Worm (Caenorhabditis elegans) whole organism, L3 larva: ENCODE measurements around the gene best-9.

Source experiments
- ceh-16 ChIP-seq: sonication (generic microtip); optimal IDR thresholded peaks from 2 replicates; lab custom pipeline; 2017; ENCODE audit warnings: missing biosample characterization, missing genetic modification characterization
- egl-27 ChIP-seq: sonication (generic microtip); optimal IDR thresholded peaks from 4 replicates; lab custom pipeline; 2017; ENCODE audit warnings: missing biosample characterization, missing genetic modification reagents, missing genetic modification characterization
- elt-1 ChIP-seq: fragments of 150-350 bp; optimal IDR thresholded peaks from 2 replicates; lab custom pipeline; 2014; ENCODE audit warnings: missing biosample characterization, missing genetic modification characterization
- mml-1 ChIP-seq: fragments of 150-350 bp; sonication (generic microtip); optimal IDR thresholded peaks from 3 replicates; lab custom pipeline; 2014; ENCODE audit warnings: missing biosample characterization, missing genetic modification characterization
- nhr-237 ChIP-seq: fragments of 150-350 bp; optimal IDR thresholded peaks from 2 replicates; lab custom pipeline; 2014; ENCODE audit warnings: missing biosample characterization, missing genetic modification characterization
- nhr-25 ChIP-seq: sonication (generic microtip); optimal IDR thresholded peaks from 2 replicates; lab custom pipeline; 2017; ENCODE audit warnings: missing biosample characterization, missing genetic modification characterization
- nhr-28 ChIP-seq: fragments of 150-350 bp; optimal IDR thresholded peaks from 2 replicates; lab custom pipeline; 2014; ENCODE audit warnings: missing biosample characterization, missing genetic modification characterization
- nhr-77 ChIP-seq: fragments of 150-350 bp; optimal IDR thresholded peaks from 2 replicates; lab custom pipeline; 2014; ENCODE audit warnings: missing biosample characterization, missing genetic modification characterization
- sea-2 ChIP-seq: fragments of 150-350 bp; sonication (generic microtip); optimal IDR thresholded peaks from 4 replicates; lab custom pipeline; 2014; ENCODE audit warnings: missing biosample characterization, missing genetic modification reagents, missing genetic modification characterization
- snpc-4 ChIP-seq: fragments of 150-350 bp; optimal IDR thresholded peaks from 2 replicates; lab custom pipeline; 2014; ENCODE audit warnings: missing biosample characterization, missing genetic modification characterization
- ztf-11 ChIP-seq: fragments of 150-350 bp; optimal IDR thresholded peaks from 2 replicates; lab custom pipeline; 2014; ENCODE audit warnings: missing biosample characterization, missing genetic modification characterization

DNA sequence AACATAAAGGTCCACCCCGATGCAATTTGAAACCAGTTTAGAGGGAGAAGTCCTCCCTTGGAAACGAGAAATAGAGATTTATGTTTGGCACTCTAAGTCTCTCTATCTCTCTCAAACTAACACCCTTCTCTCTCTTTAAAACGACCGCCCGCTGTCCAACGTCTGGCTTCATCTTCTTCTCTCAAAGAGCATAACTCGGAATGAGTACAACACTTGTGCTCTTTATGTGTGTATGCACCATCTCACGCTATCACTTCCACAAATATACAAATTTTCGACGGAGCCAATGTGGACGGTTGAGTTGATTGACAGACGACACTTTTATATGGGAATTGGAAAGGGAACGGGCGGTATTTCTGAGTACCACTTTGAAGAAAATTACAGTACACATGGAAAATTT, 13.8 kb downstream of the best-9 start:
- TF ChIP-seq egl-27 (tag; lab: Kevin White, UChicago): no peak
- no peak for TF ChIP-seq nhr-237 (tag; lab: Kevin White, UChicago)
- no peak for TF ChIP-seq nhr-28
- no peak for TF ChIP-seq nhr-25 (tag; lab: Kevin White, UChicago)
- no peak for TF ChIP-seq nhr-77 (tag; lab: Kevin White, UChicago)
- TF ChIP-seq snpc-4: no peak
- no peak for TF ChIP-seq ceh-16
- TF ChIP-seq elt-1 (tag; lab: Kevin White, UChicago): no peak
- no peak for TF ChIP-seq mml-1
- TF ChIP-seq ztf-11 (tag; lab: Kevin White, UChicago): no peak
- no peak for TF ChIP-seq sea-2 (GFP tag; lab: Kevin White, UChicago)
